Fruit fly (Drosophila melanogaster): ENCODE results near the gene btsz.

dm6 chr3R:14819711-14820153 is 55.6 kb downstream of the btsz start:
- TF ChIP-seq CG17806 (tag; optimal IDR thresholded peaks at IDR 0.05): no peak
- peak; percentile 27 for TF ChIP-seq EcR (GFP tag; optimal IDR thresholded peaks at IDR 0.05)
- TF ChIP-seq CG13204 (GFP tag; optimal IDR thresholded peaks at IDR 0.05): peak; percentile 11
- TF ChIP-seq Ets98B (GFP tag; IDR thresholded peaks at IDR 0.05): peak; percentile 68; the same call in 1 of the 2 replicates
- peak; percentile 39; the same call in 1 of the 2 replicates for TF ChIP-seq CG32121 (GFP tag; IDR thresholded peaks at IDR 0.05)
- no peak for TF ChIP-seq CG34367 (tag; optimal IDR thresholded peaks at IDR 0.05)
- TF ChIP-seq Pif1A (GFP tag; optimal IDR thresholded peaks at IDR 0.05): no peak
- TF ChIP-seq CG10348 (GFP tag; IDR thresholded peaks at IDR 0.05): no peak
- no peak for TF ChIP-seq CG8301 (tag; optimal IDR thresholded peaks at IDR 0.05)
- TF ChIP-seq CG14655 (GFP tag; optimal IDR thresholded peaks at IDR 0.05): no peak
- TF ChIP-seq Snoo (tag; optimal IDR thresholded peaks at IDR 0.05): no peak
- TF ChIP-seq CG9948 (tag; optimal IDR thresholded peaks at IDR 0.05): no peak
- no peak for TF ChIP-seq rn (GFP tag; IDR thresholded peaks at IDR 0.05)
